Worm (Caenorhabditis elegans) whole organism, L1 larva: ENCODE measurements around the gene ttll-12.

Experiments used
- aly-2 ChIP-seq: fragments of 150-350 bp; optimal IDR thresholded peaks from 2 replicates; lab custom pipeline; 2014; ENCODE audit warnings: missing biosample characterization, missing genetic modification characterization
- ces-1 ChIP-seq: fragments of 150-350 bp; optimal IDR thresholded peaks from 2 replicates; lab custom pipeline; 2014; ENCODE audit warnings: missing biosample characterization, missing genetic modification reagents, missing genetic modification characterization
- elt-3 ChIP-seq, 6 experiments: fragments of 150-350 bp in 1 of 6; sonication (generic microtip); optimal IDR thresholded peaks; 2 replicates each; lab custom pipeline; 2017 to 2018; ENCODE audit warnings: missing biosample characterization in 6 of 6, missing genetic modification characterization in 6 of 6, inconsistent platforms in 1 of 6
- fos-1 ChIP-seq: fragments of 150-350 bp; optimal IDR thresholded peaks from 2 replicates; lab custom pipeline; 2014; ENCODE audit warnings: missing biosample characterization, missing genetic modification characterization
- jun-1 ChIP-seq: fragments of 150-350 bp; optimal IDR thresholded peaks from 2 replicates; lab custom pipeline; 2014; ENCODE audit warnings: missing biosample characterization, missing genetic modification reagents, missing genetic modification characterization
- lin-35 ChIP-seq, 2 experiments: fragments of 150-350 bp; optimal IDR thresholded peaks; 2 replicates each; lab custom pipeline; 2014; ENCODE audit warnings: missing biosample characterization in 2 of 2, missing genetic modification characterization in 2 of 2, missing genetic modification reagents in 2 of 2
- mep-1 ChIP-seq: fragments of 150-350 bp; optimal IDR thresholded peaks from 2 replicates; lab custom pipeline; 2014; ENCODE audit warnings: missing biosample characterization, missing genetic modification characterization
- nhr-12 ChIP-seq: sonication (generic microtip); optimal IDR thresholded peaks from 2 replicates; lab custom pipeline; 2017; ENCODE audit warnings: missing biosample characterization, missing genetic modification characterization
- nhr-77 ChIP-seq: fragments of 150-350 bp; optimal IDR thresholded peaks from 2 replicates; lab custom pipeline; 2014; ENCODE audit warnings: missing biosample characterization, missing genetic modification characterization
- unc-130 ChIP-seq: fragments of 150-350 bp; optimal IDR thresholded peaks from 2 replicates; lab custom pipeline; 2017; ENCODE audit warnings: missing biosample characterization, missing genetic modification characterization, inconsistent platforms
- unc-62 ChIP-seq: fragments of 150-350 bp; optimal IDR thresholded peaks from 2 replicates; lab custom pipeline; 2014; ENCODE audit warnings: missing biosample characterization, missing genetic modification reagents, missing genetic modification characterization
- unc-98 ChIP-seq: fragments of 200-800 bp; sonication (Bioruptor generic); IDR thresholded peaks from 2 replicates; pipeline ENCODE4 v1.3.6; 2022; ENCODE audit warnings: missing genetic modification characterization, missing compliant biosample characterization

- TF ChIP-seq nhr-77 (tag; lab: Kevin White, UChicago) (no peak), mep-1 (tag; lab: Kevin White, UChicago) (no peak), fos-1 (tag; lab: Kevin White, UChicago) (no peak), aly-2 (no peak), unc-62 (GFP tag; lab: Kevin White, UChicago) (no peak), ces-1 (GFP tag; lab: Kevin White, UChicago) (no peak), lin-35 (GFP tag; optimal IDR thresholded peaks at IDR 0.05; lab: Kevin White, UChicago) (no peak), elt-3 (tag; optimal IDR thresholded peaks at IDR 0.05; lab: Kevin White, UChicago) (no peak), jun-1 (tag; lab: Kevin White, UChicago) (no peak), nhr-12 (tag; lab: Kevin White, UChicago) (no peak), unc-130 (no peak), unc-98 (GFP tag; lab: Robert Waterston, UW) (no peak)
Measured at ce11 chrII:9310204-9310603, 28.6 kb upstream of the ttll-12 start, which contains the start of gene cam-1.
